Worm (Caenorhabditis elegans): Measurements from ENCODE around the gene M153.5.

- TF ChIP-seq ztf-11 (tag; optimal IDR thresholded peaks at IDR 0.05) (no peak), blmp-1 (tag; optimal IDR thresholded peaks at IDR 0.05) (no peak), cnd-1 (tag; optimal IDR thresholded peaks at IDR 0.05) (peak; percentile 58), nhr-237 (tag; optimal IDR thresholded peaks at IDR 0.05) (no peak), elt-3 (tag; optimal IDR thresholded peaks at IDR 0.05) (no peak), elt-1 (tag; optimal IDR thresholded peaks at IDR 0.05; ENCODE audit: borderline replicate concordance, insufficient read depth) (no peak), drap-1 (GFP tag; optimal IDR thresholded peaks at IDR 0.05) (no peak)
Measured at ce11 chrX:12182684-12183477, 39.1 kb downstream of the M153.5 start.
